Fruit fly (Drosophila melanogaster) whole organism, embryonic: ENCODE results near the gene opa.
A peak's percentile ranks its signal among the peaks of the same experiment; 100 is the strongest.

Experiments used
- ATbp ChIP-seq: fragments of 200-800 bp; sonication (Bioruptor generic); optimal IDR thresholded peaks from 2 replicates; lab custom pipeline; 2017; ENCODE audit warnings: missing biosample characterization, mild to moderate bottlenecking, missing genetic modification characterization, missing genetic modification reagents
- Adf1 ChIP-seq: fragments of 200-800 bp; sonication (Bioruptor generic); IDR thresholded peaks from 2 replicates; pipeline ENCODE4 v1.3.6; 2022; ENCODE audit warnings: missing biosample characterization, missing genetic modification characterization
- Bgb ChIP-seq: fragments of 200-800 bp; sonication (Bioruptor generic); IDR thresholded peaks from 2 replicates; pipeline ENCODE4 v1.3.6; 2022; ENCODE audit warnings: missing biosample characterization, missing genetic modification characterization; ENCODE audit not compliant: partially characterized antibody
- CG10147 ChIP-seq: fragments of 200-800 bp; sonication (Bioruptor generic); optimal IDR thresholded peaks from 2 replicates; lab custom pipeline; 2019; ENCODE audit warnings: missing biosample characterization, mild to moderate bottlenecking, missing genetic modification characterization, moderate library complexity
- CG10565 ChIP-seq: fragments of 200-800 bp; sonication (Bioruptor generic); optimal IDR thresholded peaks from 3 replicates; lab custom pipeline; 2016; ENCODE audit warnings: missing biosample characterization, mild to moderate bottlenecking, missing genetic modification characterization
- CG11085 ChIP-seq: fragments of 200-800 bp; sonication (Bioruptor generic); IDR thresholded peaks from 2 replicates; pipeline ENCODE4 v1.3.6; 2022; ENCODE audit warnings: missing biosample characterization, missing genetic modification characterization
- CG12942 ChIP-seq: fragments of 200-800 bp; sonication (Bioruptor generic); optimal IDR thresholded peaks from 3 replicates; lab custom pipeline; 2016; ENCODE audit warnings: missing biosample characterization, missing genetic modification characterization
- CG13424 ChIP-seq: fragments of 200-800 bp; sonication (Bioruptor generic); optimal IDR thresholded peaks from 2 replicates; lab custom pipeline; 2019; ENCODE audit warnings: missing biosample characterization, mild to moderate bottlenecking, missing genetic modification characterization, moderate library complexity
- CG15269 ChIP-seq: fragments of 200-800 bp; sonication (Bioruptor generic); optimal IDR thresholded peaks from 2 replicates; lab custom pipeline; 2018; ENCODE audit warnings: missing biosample characterization, mild to moderate bottlenecking, missing genetic modification characterization, moderate library complexity
- CG17186 ChIP-seq: fragments of 200-800 bp; sonication (Bioruptor generic); optimal IDR thresholded peaks from 3 replicates; lab custom pipeline; 2017; ENCODE audit warnings: missing biosample characterization, missing genetic modification reagents, missing genetic modification characterization
- CG18764 ChIP-seq: fragments of 200-800 bp; sonication (Bioruptor generic); optimal IDR thresholded peaks from 3 replicates; lab custom pipeline; 2016; ENCODE audit warnings: missing biosample characterization, missing genetic modification characterization
- CG3847 ChIP-seq: fragments of 200-800 bp; sonication (Bioruptor generic); IDR thresholded peaks from 2 replicates; pipeline ENCODE4 v1.3.6; 2022; ENCODE audit warnings: missing biosample characterization, missing genetic modification characterization
- CG3995 ChIP-seq: fragments of 200-800 bp; sonication (Bioruptor generic); optimal IDR thresholded peaks from 3 replicates; lab custom pipeline; 2016; ENCODE audit warnings: missing biosample characterization, missing genetic modification characterization
- CG42726 ChIP-seq: fragments of 200-800 bp; sonication (Bioruptor generic); IDR thresholded peaks from 2 replicates; pipeline ENCODE4 v1.3.6; 2022; ENCODE audit warnings: missing biosample characterization, missing genetic modification characterization; ENCODE audit not compliant: partially characterized antibody
- CG4617 ChIP-seq: fragments of 200-800 bp; sonication (Bioruptor generic); optimal IDR thresholded peaks from 3 replicates; lab custom pipeline; 2016; ENCODE audit warnings: missing biosample characterization, missing genetic modification characterization, borderline replicate concordance
- CG5245 ChIP-seq: fragments of 200-800 bp; sonication (Bioruptor generic); optimal IDR thresholded peaks from 3 replicates; lab custom pipeline; 2016; ENCODE audit warnings: missing biosample characterization, missing genetic modification characterization
- CG6765 ChIP-seq: fragments of 200-800 bp; sonication (Bioruptor generic); optimal IDR thresholded peaks from 3 replicates; lab custom pipeline; 2017; ENCODE audit warnings: missing biosample characterization, mild to moderate bottlenecking, missing genetic modification characterization
- Chrac-16 ChIP-seq: fragments of 200-800 bp; sonication (Bioruptor generic); optimal IDR thresholded peaks from 3 replicates; lab custom pipeline; 2016; ENCODE audit warnings: missing biosample characterization, missing genetic modification characterization
- D19B ChIP-seq: fragments of 200-800 bp; sonication (Bioruptor generic); optimal IDR thresholded peaks from 2 replicates; lab custom pipeline; 2017; ENCODE audit warnings: missing biosample characterization, mild to moderate bottlenecking, missing genetic modification characterization
- Dfd ChIP-seq, 2 experiments: fragments of >200 bp; optimal IDR thresholded peaks; 2 replicates each; lab custom pipeline; 2017; ENCODE audit warnings: missing biosample characterization in 2 of 2, missing genetic modification characterization in 2 of 2
- Dll ChIP-seq: fragments of 200-800 bp; sonication (Bioruptor generic); IDR thresholded peaks from 4 replicates; pipeline ENCODE4 v1.3.6; 2022; ENCODE audit warnings: missing biosample characterization, missing genetic modification characterization; ENCODE audit not compliant: partially characterized antibody
- Dref ChIP-seq: fragments of 200-800 bp; sonication (Bioruptor generic); IDR thresholded peaks from 2 replicates; pipeline ENCODE4 v1.3.6; 2022; ENCODE audit warnings: missing biosample characterization, missing genetic modification characterization
- ERR ChIP-seq: fragments of 200-800 bp; sonication (Bioruptor generic); optimal IDR thresholded peaks from 2 replicates; lab custom pipeline; 2016; ENCODE audit warnings: missing biosample characterization, missing genetic modification characterization
- GATAe ChIP-seq: fragments of 200-800 bp; sonication (Bioruptor generic); conservative IDR thresholded peaks from 2 replicates; pipeline ENCODE4 v1.3.6; 2022; ENCODE audit warnings: missing biosample characterization, missing genetic modification characterization
- Hr39 ChIP-seq: fragments of >200 bp; optimal IDR thresholded peaks from 2 replicates; lab custom pipeline; 2017
- Hr78 ChIP-seq, 2 experiments: fragments of 200-800 bp in 1 of 2; fragments of >200 bp in 1 of 2; sonication (Bioruptor generic) in 1 of 2; optimal IDR thresholded peaks; 2 replicates each; lab custom pipeline; 2017 to 2019; ENCODE audit warnings: missing biosample characterization in 2 of 2, missing genetic modification characterization in 2 of 2, mild to moderate bottlenecking in 1 of 2, moderate library complexity in 1 of 2
- MTF-1 ChIP-seq: fragments of 200-800 bp; sonication (Bioruptor generic); optimal IDR thresholded peaks from 2 replicates; lab custom pipeline; 2018; ENCODE audit warnings: missing biosample characterization, mild to moderate bottlenecking, missing genetic modification characterization, borderline replicate concordance
- Mrtf ChIP-seq: fragments of 200-800 bp; sonication (Bioruptor generic); IDR thresholded peaks from 3 replicates; pipeline ENCODE4 v1.3.6; 2022; ENCODE audit warnings: missing biosample characterization, missing genetic modification characterization
- NfI ChIP-seq: fragments of 200-800 bp; sonication (Bioruptor generic); optimal IDR thresholded peaks from 3 replicates; lab custom pipeline; 2018; ENCODE audit warnings: missing biosample characterization, mild to moderate bottlenecking, missing genetic modification characterization, moderate library complexity
- Sin3A ChIP-seq: fragments of >200 bp; optimal IDR thresholded peaks from 2 replicates; lab custom pipeline; 2018
- Sry-δ ChIP-seq: fragments of 200-800 bp; sonication (Bioruptor generic); optimal IDR thresholded peaks from 2 replicates; lab custom pipeline; 2016; ENCODE audit warnings: missing biosample characterization, missing genetic modification characterization
- Stat92E ChIP-seq, 3 experiments: fragments of >200 bp in 2 of 3; fragments of 200-800 bp in 1 of 3; sonication (Bioruptor generic) in 1 of 3; optimal IDR thresholded peaks; 2 replicates each; lab custom pipeline; 2017 to 2019; ENCODE audit warnings: missing biosample characterization in 3 of 3, missing genetic modification characterization in 3 of 3, mild to moderate bottlenecking in 1 of 3, moderate library complexity in 1 of 3
- Xbp1 ChIP-seq: fragments of 200-800 bp; sonication (Bioruptor generic); optimal IDR thresholded peaks from 3 replicates; lab custom pipeline; 2016; ENCODE audit warnings: missing biosample characterization, mild to moderate bottlenecking, missing genetic modification characterization
- az2 ChIP-seq: fragments of 200-800 bp; sonication (Bioruptor generic); optimal IDR thresholded peaks from 3 replicates; lab custom pipeline; 2016; ENCODE audit warnings: missing biosample characterization, missing genetic modification characterization
- chn ChIP-seq: fragments of 200-800 bp; sonication (Bioruptor generic); optimal IDR thresholded peaks from 2 replicates; lab custom pipeline; 2016; ENCODE audit warnings: missing biosample characterization, missing genetic modification characterization
- ham ChIP-seq: fragments of 200-800 bp; sonication (Bioruptor generic); IDR thresholded peaks from 2 replicates; pipeline ENCODE4 v1.3.6; 2022; ENCODE audit warnings: missing biosample characterization, missing genetic modification characterization
- inv ChIP-seq: fragments of 200-800 bp; sonication (Bioruptor generic); IDR thresholded peaks from 2 replicates; pipeline ENCODE4 v1.3.6; 2022; ENCODE audit warnings: missing biosample characterization, missing genetic modification characterization; ENCODE audit not compliant: partially characterized antibody
- knrl ChIP-seq: fragments of 200-800 bp; sonication (Bioruptor generic); IDR thresholded peaks from 3 replicates; pipeline ENCODE4 v1.3.6; 2022; ENCODE audit warnings: missing biosample characterization, missing genetic modification characterization; ENCODE audit not compliant: partially characterized antibody
- lab ChIP-seq: fragments of 200-800 bp; sonication (Bioruptor generic); optimal IDR thresholded peaks from 3 replicates; lab custom pipeline; 2017; ENCODE audit warnings: missing biosample characterization, missing genetic modification characterization, mild to moderate bottlenecking, moderate library complexity, missing genetic modification reagents
- lmd ChIP-seq: fragments of 200-800 bp; sonication (Bioruptor generic); IDR thresholded peaks from 2 replicates; pipeline ENCODE4 v1.3.6; 2022; ENCODE audit warnings: missing biosample characterization, missing genetic modification characterization
- mirr ChIP-seq: fragments of 200-800 bp; sonication (Bioruptor generic); optimal IDR thresholded peaks from 3 replicates; lab custom pipeline; 2018; ENCODE audit warnings: missing biosample characterization, mild to moderate bottlenecking, missing genetic modification characterization
- pan ChIP-seq, 4 experiments: fragments of >200 bp in 3 of 4; fragments of 200-800 bp in 1 of 4; sonication (Bioruptor generic) in 1 of 4; optimal IDR thresholded peaks in 3 of 4; IDR thresholded peaks in 1 of 4; 2 replicates each; pipeline versions ENCODE4 v1.3.6 to Lab custom; 2017 to 2022; ENCODE audit warnings: missing biosample characterization in 2 of 4, missing genetic modification characterization in 2 of 4, mixed read lengths in 1 of 4
- ranshi ChIP-seq: fragments of 200-800 bp; sonication (Bioruptor generic); IDR thresholded peaks from 2 replicates; pipeline ENCODE4 v1.3.6; 2022; ENCODE audit warnings: missing biosample characterization, missing genetic modification characterization
- sc ChIP-seq, 3 experiments: fragments of >200 bp in 2 of 3; fragments of 200-800 bp in 1 of 3; sonication (Bioruptor generic) in 1 of 3; optimal IDR thresholded peaks; 2 replicates in 2 of 3; 3 replicates in 1 of 3; lab custom pipeline; 2017; ENCODE audit warnings: mild to moderate bottlenecking in 1 of 3, missing biosample characterization in 1 of 3, missing genetic modification characterization in 1 of 3, missing genetic modification reagents in 1 of 3
- schlank ChIP-seq: fragments of 200-800 bp; sonication (Bioruptor generic); optimal IDR thresholded peaks from 2 replicates; lab custom pipeline; 2018; ENCODE audit warnings: missing biosample characterization, mild to moderate bottlenecking, missing genetic modification characterization
- shn ChIP-seq: fragments of 200-800 bp; sonication (Bioruptor generic); optimal IDR thresholded peaks from 3 replicates; lab custom pipeline; 2016; ENCODE audit warnings: missing biosample characterization, missing genetic modification characterization
- sima ChIP-seq: fragments of 200-800 bp; sonication (Bioruptor generic); optimal IDR thresholded peaks from 2 replicates; lab custom pipeline; 2016; ENCODE audit warnings: missing biosample characterization, missing genetic modification characterization
- sqz ChIP-seq: fragments of 200-800 bp; sonication (Bioruptor generic); optimal IDR thresholded peaks from 3 replicates; lab custom pipeline; 2018; ENCODE audit warnings: missing biosample characterization, mild to moderate bottlenecking, missing genetic modification characterization
- zen ChIP-seq: fragments of 200-800 bp; sonication (Bioruptor generic); optimal IDR thresholded peaks from 3 replicates; lab custom pipeline; 2018; ENCODE audit warnings: missing biosample characterization, mild to moderate bottlenecking, missing genetic modification characterization, moderate library complexity

The opa gene

DNA sequence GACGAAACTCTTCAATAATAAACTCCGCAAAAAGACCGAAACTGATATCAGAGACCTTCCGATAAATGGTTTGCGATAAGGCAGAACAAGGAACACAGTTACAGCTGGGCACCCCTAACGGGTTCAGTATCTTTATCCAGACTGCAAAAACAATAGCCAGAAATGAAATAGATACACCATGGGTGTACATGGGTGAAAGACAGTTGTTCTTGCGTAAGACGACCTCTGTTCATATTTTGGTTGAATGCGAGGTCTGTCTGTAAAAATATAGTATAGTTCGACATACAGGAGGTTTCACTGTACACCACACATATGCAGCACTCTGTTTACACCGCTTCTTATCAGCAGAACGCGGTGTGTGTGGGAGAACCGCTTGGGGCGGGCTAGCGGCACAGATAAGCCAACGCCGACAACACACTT, 59.5 kb downstream of the opa start (continued):
- TF ChIP-seq CG10147 (GFP tag; lab: Kevin White, UChicago) (peak; percentile 30), CG6765 (GFP tag; lab: Kevin White, UChicago) (peak; percentile 19), CG5245 (GFP tag; lab: Kevin White, UChicago) (peak; percentile 40), Sin3A (lab: Kevin White, UChicago) (no peak), pan (optimal IDR thresholded peaks at IDR 0.05; lab: Kevin White, UChicago) (no peak), pan (GFP tag; optimal IDR thresholded peaks at IDR 0.05 in 1 of 2, IDR thresholded peaks at IDR 0.05 in 1 of 2) (peak in 1 of 2 experiments; percentile 67), GATAe (GFP tag; lab: Robert Waterston, UW) (peak; percentile 98), CG4617 (GFP tag; lab: Kevin White, UChicago) (no peak), zen (tag; lab: Kevin White, UChicago) (peak; percentile 29), Hr78 (GFP tag; optimal IDR thresholded peaks at IDR 0.05; lab: Kevin White, UChicago) (peak in 1 of 2 experiments; percentile 80), CG11085 (GFP tag; lab: Robert Waterston, UW) (peak; percentile 35; the same call in 1 of the 2 replicates), mirr (GFP tag; lab: Kevin White, UChicago) (peak; percentile 96), lmd (GFP tag; lab: Robert Waterston, UW) (peak; percentile 69; the same call in 1 of the 2 replicates), Adf1 (GFP tag; lab: Robert Waterston, UW) (peak; percentile 72), Xbp1 (GFP tag; lab: Kevin White, UChicago) (peak; percentile 62), NfI (GFP tag; lab: Kevin White, UChicago) (peak; percentile 61), Hr39 (lab: Kevin White, UChicago) (no peak), az2 (GFP tag; lab: Kevin White, UChicago) (peak; percentile 44), ATbp (GFP tag; lab: Kevin White, UChicago) (peak; percentile 62), sima (GFP tag; lab: Kevin White, UChicago) (no peak), CG13424 (tag; lab: Kevin White, UChicago) (peak; percentile 65), lab (GFP tag; lab: Kevin White, UChicago) (peak; percentile 91), D19B (GFP tag; lab: Kevin White, UChicago) (peak; percentile 34), CG10565 (GFP tag; lab: Kevin White, UChicago) (no peak), CG18764 (GFP tag; lab: Kevin White, UChicago) (peak; percentile 40), Bgb (GFP tag; lab: Robert Waterston, UW) (no peak), CG15269 (tag; lab: Kevin White, UChicago) (peak; percentile 72), Stat92E (GFP tag; optimal IDR thresholded peaks at IDR 0.05; lab: Kevin White, UChicago) (no peak), Mrtf (GFP tag; lab: Robert Waterston, UW) (peak; percentile 62; the same call in 1 of the 3 replicates), CG3847 (GFP tag; lab: Robert Waterston, UW) (peak; percentile 62), schlank (tag; lab: Kevin White, UChicago) (peak; percentile 71), MTF-1 (GFP tag; lab: Kevin White, UChicago) (peak; percentile 46), Chrac-16 (GFP tag; lab: Kevin White, UChicago) (peak; percentile 64), CG17186 (GFP tag; lab: Kevin White, UChicago) (no peak), CG12942 (GFP tag; lab: Kevin White, UChicago) (peak; percentile 31), knrl (GFP tag; lab: Robert Waterston, UW) (no peak), chn (GFP tag; lab: Kevin White, UChicago) (peak; percentile 6), Dfd (GFP tag; optimal IDR thresholded peaks at IDR 0.05; lab: Kevin White, UChicago) (no peak), Sry-δ (GFP tag; lab: Kevin White, UChicago) (peak; percentile 34), sqz (GFP tag; lab: Kevin White, UChicago) (peak; percentile 30), Dref (GFP tag; lab: Robert Waterston, UW) (no peak), sc (optimal IDR thresholded peaks at IDR 0.05; lab: Kevin White, UChicago) (no peak), sc (GFP tag; optimal IDR thresholded peaks at IDR 0.05; lab: Kevin White, UChicago) (no peak), ham (GFP tag; lab: Robert Waterston, UW) (no peak), inv (GFP tag; lab: Robert Waterston, UW) (no peak), CG42726 (GFP tag; lab: Robert Waterston, UW) (no peak), Dll (GFP tag; lab: Robert Waterston, UW) (no peak), CG3995 (GFP tag; lab: Kevin White, UChicago) (peak; percentile 25), ERR (GFP tag; lab: Kevin White, UChicago) (peak; percentile 79), shn (GFP tag; lab: Kevin White, UChicago) (peak; percentile 66), ranshi (GFP tag; lab: Robert Waterston, UW) (0 out of 2 replicates have a peak, but pooled peaks have one; percentile 41)
